Fruit fly (Drosophila melanogaster): ENCODE data around the gene CG15011.

DNA sequence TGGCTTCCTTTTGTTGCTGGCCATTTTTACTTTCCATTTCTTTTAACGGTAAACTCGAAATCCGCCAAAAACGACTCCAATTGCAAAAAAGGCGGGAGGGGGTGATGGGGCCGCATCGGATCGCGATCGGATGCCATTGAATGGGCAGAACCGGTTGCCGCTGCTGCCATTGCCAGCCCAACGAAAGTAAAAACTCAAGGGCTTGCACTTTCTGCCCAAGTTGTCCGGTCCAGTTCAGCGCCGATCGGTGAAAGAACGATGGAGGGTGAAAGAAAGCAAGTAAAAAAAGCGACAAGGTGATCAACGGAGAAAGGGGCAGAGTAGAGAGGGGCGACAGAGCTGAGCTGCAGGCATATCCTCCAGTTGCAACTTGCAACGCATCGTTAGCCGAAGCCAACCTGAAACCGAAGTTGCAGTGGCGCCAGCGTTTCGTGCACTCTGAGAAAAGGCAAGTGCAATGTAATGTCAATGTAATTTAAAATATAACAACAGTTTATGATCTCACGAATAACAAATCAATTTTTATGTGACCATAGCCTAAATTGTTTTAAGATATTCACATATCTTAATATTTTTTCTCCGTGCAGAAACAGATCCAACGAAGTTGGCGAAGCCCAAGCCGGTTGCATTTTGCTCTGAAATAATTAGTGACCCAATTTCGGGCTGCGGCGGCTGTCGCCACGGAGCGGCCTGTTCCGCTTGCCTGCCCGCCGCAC is 45.5 kb upstream of the CG15011 start:
- TF ChIP-seq CG6276 (GFP tag; optimal IDR thresholded peaks at IDR 0.05): peak; percentile 92
- peak; percentile 96 for TF ChIP-seq eg (GFP tag; IDR thresholded peaks at IDR 0.05)
- peak; percentile 80 for TF ChIP-seq cyc (GFP tag; optimal IDR thresholded peaks at IDR 0.05)
- TF ChIP-seq CG11294 (GFP tag; IDR thresholded peaks at IDR 0.05): peak; percentile 82
- peak; percentile 93 for TF ChIP-seq CG32006 (GFP tag; optimal IDR thresholded peaks at IDR 0.05)
- peak; percentile 39 for TF ChIP-seq CG9139 (GFP tag; optimal IDR thresholded peaks at IDR 0.05)
- peak; percentile 89 for TF ChIP-seq Sox14 (GFP tag; optimal IDR thresholded peaks at IDR 0.05)
- TF ChIP-seq CG8632 (GFP tag; optimal IDR thresholded peaks at IDR 0.05): peak; percentile 84
